Fruit fly (Drosophila melanogaster) whole organism, adult: ENCODE results near the gene CG13733.

Source experiments
- CG11617 ChIP-seq: fragments of 200-800 bp; sonication (Bioruptor generic); optimal IDR thresholded peaks from 2 replicates; lab custom pipeline; 2017; ENCODE audit warnings: mild to moderate bottlenecking, missing biosample characterization, missing genetic modification reagents, missing genetic modification characterization
- CG12768 ChIP-seq: fragments of 200-800 bp; sonication (Bioruptor generic); optimal IDR thresholded peaks from 2 replicates; lab custom pipeline; 2017; ENCODE audit warnings: missing biosample characterization, missing genetic modification characterization, mild to moderate bottlenecking, moderate library complexity, missing genetic modification reagents
- CG14711 ChIP-seq: fragments of 200-800 bp; sonication (Bioruptor generic); optimal IDR thresholded peaks from 2 replicates; lab custom pipeline; 2018; ENCODE audit warnings: missing biosample characterization, mild to moderate bottlenecking, missing genetic modification characterization, moderate library complexity
- CG1620 ChIP-seq: fragments of 200-800 bp; sonication (Bioruptor generic); optimal IDR thresholded peaks from 2 replicates; lab custom pipeline; 2016; ENCODE audit warnings: missing biosample characterization, missing genetic modification characterization
- CG33017 ChIP-seq: fragments of 200-800 bp; sonication (Bioruptor generic); optimal IDR thresholded peaks from 2 replicates; lab custom pipeline; 2018; ENCODE audit warnings: missing biosample characterization, mild to moderate bottlenecking, missing genetic modification characterization, moderate library complexity
- CG5204 ChIP-seq: fragments of 200-800 bp; sonication (Bioruptor generic); optimal IDR thresholded peaks from 2 replicates; lab custom pipeline; 2016; ENCODE audit warnings: missing biosample characterization, missing genetic modification characterization
- CG7045 ChIP-seq: fragments of 200-800 bp; sonication (Bioruptor generic); optimal IDR thresholded peaks from 2 replicates; lab custom pipeline; 2017; ENCODE audit warnings: missing biosample characterization, mild to moderate bottlenecking, missing genetic modification characterization
- CG7101 ChIP-seq: fragments of 200-800 bp; sonication (Bioruptor generic); optimal IDR thresholded peaks from 2 replicates; lab custom pipeline; 2018; ENCODE audit warnings: missing biosample characterization, mild to moderate bottlenecking, missing genetic modification characterization, moderate library complexity
- Clk ChIP-seq: fragments of 200-800 bp; sonication (Bioruptor generic); optimal IDR thresholded peaks from 2 replicates; lab custom pipeline; 2017; ENCODE audit warnings: missing biosample characterization, missing genetic modification characterization
- Crg-1 ChIP-seq: fragments of 200-800 bp; sonication (Bioruptor generic); optimal IDR thresholded peaks from 2 replicates; lab custom pipeline; 2016; ENCODE audit warnings: missing biosample characterization, missing genetic modification characterization
- Hr96 ChIP-seq: fragments of 200-800 bp; sonication (Bioruptor generic); optimal IDR thresholded peaks from 2 replicates; lab custom pipeline; 2016; ENCODE audit warnings: missing biosample characterization, missing genetic modification characterization
- Mnt ChIP-seq: fragments of 200-800 bp; sonication (Bioruptor generic); optimal IDR thresholded peaks from 2 replicates; lab custom pipeline; 2016; ENCODE audit warnings: missing biosample characterization, mild to moderate bottlenecking, missing genetic modification characterization
- bab1 ChIP-seq: fragments of 200-800 bp; sonication (Bioruptor generic); optimal IDR thresholded peaks from 3 replicates; lab custom pipeline; 2019; ENCODE audit warnings: missing biosample characterization, mild to moderate bottlenecking, missing genetic modification characterization, moderate library complexity
- cic ChIP-seq: fragments of 200-800 bp; sonication (Bioruptor generic); optimal IDR thresholded peaks from 2 replicates; lab custom pipeline; 2017; ENCODE audit warnings: missing biosample characterization, mild to moderate bottlenecking, missing genetic modification characterization, moderate library complexity
- cnc ChIP-seq, 2 experiments: fragments of >200 bp; optimal IDR thresholded peaks; 2 replicates each; lab custom pipeline; 2017
- kay ChIP-seq: fragments of 200-800 bp; sonication (Bioruptor generic); peaks from one replicate; lab custom pipeline; 2016; ENCODE audit warnings: missing biosample characterization, missing genetic modification characterization, borderline replicate concordance
- ovo ChIP-seq: fragments of 200-800 bp; sonication (Bioruptor generic); optimal IDR thresholded peaks from 2 replicates; lab custom pipeline; 2016; ENCODE audit warnings: missing biosample characterization, missing genetic modification characterization
- pad ChIP-seq: fragments of 200-800 bp; sonication (Bioruptor generic); optimal IDR thresholded peaks from 3 replicates; lab custom pipeline; 2017; ENCODE audit warnings: missing biosample characterization, missing genetic modification characterization, mild to moderate bottlenecking, moderate library complexity, missing genetic modification reagents
- tj ChIP-seq: fragments of 200-800 bp; sonication (Bioruptor generic); optimal IDR thresholded peaks from 3 replicates; lab custom pipeline; 2017; ENCODE audit warnings: missing biosample characterization, mild to moderate bottlenecking, missing genetic modification characterization, moderate library complexity
- toe ChIP-seq: fragments of 200-800 bp; sonication (Bioruptor generic); optimal IDR thresholded peaks from 2 replicates; lab custom pipeline; 2016; ENCODE audit warnings: missing biosample characterization, missing genetic modification characterization

The CG13733 gene

DNA sequence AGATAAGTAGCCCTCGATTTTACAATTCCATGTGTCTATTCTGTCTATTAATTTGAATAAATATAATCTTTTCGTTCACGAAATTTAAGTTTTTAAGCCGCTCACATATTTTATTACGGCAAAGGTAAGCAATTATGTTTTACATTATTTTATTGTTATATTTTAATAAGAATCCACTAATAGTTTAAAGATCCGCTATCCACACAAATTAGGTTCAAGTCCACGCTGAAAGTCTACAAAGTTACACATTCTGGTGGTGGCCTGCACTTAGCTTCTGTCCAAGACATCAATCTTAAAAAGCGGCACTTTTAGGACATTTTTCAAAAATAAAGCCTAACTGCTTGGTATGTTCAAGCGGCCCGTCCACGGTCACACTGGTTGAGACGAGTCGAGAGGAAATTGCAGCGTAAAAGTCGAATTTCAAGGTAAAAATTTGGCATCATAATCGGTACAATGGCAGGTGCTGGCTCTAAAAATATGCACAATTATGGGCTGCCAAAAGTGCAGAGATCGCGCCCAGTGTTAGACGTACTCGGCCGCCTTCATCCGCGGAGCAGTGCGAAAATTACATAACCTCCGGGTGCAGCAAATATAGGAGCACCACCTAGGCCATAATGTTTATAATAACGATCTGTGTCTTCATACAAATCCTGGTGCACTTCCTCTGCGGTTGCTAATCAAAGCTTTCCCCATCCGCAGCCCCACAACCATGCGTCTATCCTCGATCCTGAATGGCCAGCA lies 3.8 kb downstream of the CG13733 start, which contains the start of the genes UQCR-Q and CG46525:
UQCR-Q (plus strand) TSS at position 51 of the 741 bp plus-strand sequence.
CG46525 (plus strand) TSS at position 510 of the 741 bp plus-strand sequence.
- peak; percentile 3 for TF ChIP-seq CG14711 (tag; lab: Kevin White, UChicago)
- TF ChIP-seq tj (GFP tag; lab: Kevin White, UChicago): no peak
- TF ChIP-seq CG5204 (GFP tag; lab: Kevin White, UChicago): no peak
- peak; percentile 17 for TF ChIP-seq Mnt (GFP tag; lab: Kevin White, UChicago)
- TF ChIP-seq pad (GFP tag; lab: Kevin White, UChicago): no peak
- peak; percentile 53 for TF ChIP-seq bab1
- no peak for TF ChIP-seq cnc (optimal IDR thresholded peaks at IDR 0.05; lab: Kevin White, UChicago)

DNA sequence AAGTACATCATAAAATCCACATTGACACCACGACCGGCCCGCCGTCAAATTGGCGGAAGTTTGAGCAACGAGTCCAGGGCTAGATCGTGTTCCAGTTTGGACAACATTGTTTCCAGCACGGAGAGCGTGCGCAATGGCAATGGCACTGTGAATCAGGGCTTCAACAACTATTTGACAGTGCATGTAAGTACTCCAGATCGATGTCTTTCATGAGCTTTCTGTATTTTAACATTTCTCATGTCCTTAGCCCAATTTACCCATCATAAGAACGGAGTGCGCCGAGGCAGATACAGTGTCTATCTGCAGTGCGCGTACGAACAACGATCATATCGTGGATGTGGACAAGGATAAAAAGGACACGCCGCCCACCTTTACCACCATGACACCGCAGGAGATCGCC lies 4.8 kb downstream of the CG13733 start:
- no peak for TF ChIP-seq Mnt (GFP tag; lab: Kevin White, UChicago)
- TF ChIP-seq bab1: no peak
- no peak for TF ChIP-seq CG7045
- TF ChIP-seq ovo: no peak
- TF ChIP-seq pad (GFP tag; lab: Kevin White, UChicago): no peak
- no peak for TF ChIP-seq kay (GFP tag; lab: Kevin White, UChicago)
- TF ChIP-seq CG33017 (tag; lab: Kevin White, UChicago): no peak
- TF ChIP-seq CG1620 (GFP tag; lab: Kevin White, UChicago): no peak
- TF ChIP-seq CG14711 (tag; lab: Kevin White, UChicago): no peak
- no peak for TF ChIP-seq toe (GFP tag; lab: Kevin White, UChicago)

DNA sequence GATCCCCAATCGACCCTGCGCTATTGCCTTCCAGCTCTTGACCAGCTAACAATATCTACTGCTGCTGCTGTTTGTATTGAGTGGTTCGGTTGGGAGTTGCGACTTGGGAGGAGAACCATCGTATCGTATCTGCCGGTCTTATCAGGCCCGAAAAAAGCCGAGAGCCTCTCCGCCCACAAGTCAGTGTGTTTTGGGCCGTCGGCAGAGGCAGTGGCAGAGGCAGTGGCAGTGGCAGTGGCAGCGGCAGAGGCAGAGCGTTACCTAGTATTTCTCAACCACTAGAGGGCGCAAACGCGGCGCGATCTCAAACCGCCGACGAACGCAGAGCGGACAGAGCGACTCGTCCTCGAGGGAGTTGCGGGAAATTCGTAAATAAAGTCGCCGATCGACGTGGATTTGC lies 8.6 kb downstream of the CG13733 start, which contains the start of gene SecCl:
SecCl (plus strand) TSS at position 18 of the 400 bp plus-strand sequence.
- TF ChIP-seq cnc (optimal IDR thresholded peaks at IDR 0.05; lab: Kevin White, UChicago) (no peak), toe (GFP tag; lab: Kevin White, UChicago) (no peak), CG5204 (GFP tag; lab: Kevin White, UChicago) (no peak), CG12768 (GFP tag; lab: Kevin White, UChicago) (no peak), cic (no peak), pad (GFP tag; lab: Kevin White, UChicago) (no peak), CG7101 (tag; lab: Kevin White, UChicago) (no peak), Clk (GFP tag; lab: Kevin White, UChicago) (no peak), bab1 (no peak), CG33017 (tag; lab: Kevin White, UChicago) (no peak), Hr96 (GFP tag; lab: Kevin White, UChicago) (no peak), tj (GFP tag; lab: Kevin White, UChicago) (no peak)

DNA sequence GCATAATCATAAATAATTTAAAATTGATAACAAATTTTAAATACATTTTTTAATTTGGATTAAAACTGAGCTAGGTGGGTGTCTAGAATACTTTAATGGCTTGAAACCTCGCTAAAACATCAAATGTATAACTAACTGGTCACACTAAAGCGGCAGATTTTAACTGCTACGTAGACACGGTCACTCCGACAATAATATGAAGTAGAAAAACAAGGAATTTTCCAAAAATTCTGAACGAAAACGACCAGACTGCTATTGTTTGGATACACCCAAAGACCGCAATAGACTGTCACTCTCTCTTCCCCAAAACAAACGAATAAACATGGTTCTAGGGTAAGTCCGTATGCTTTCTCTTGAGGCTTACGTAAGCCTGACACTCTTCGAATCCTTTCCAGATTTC lies 12.9 kb downstream of the CG13733 start, which contains the start of gene QIL1:
QIL1 (plus strand) TSS at position 142 of the 400 bp plus-strand sequence.
- TF ChIP-seq bab1 (peak; percentile 35), CG7045 (no peak)

DNA sequence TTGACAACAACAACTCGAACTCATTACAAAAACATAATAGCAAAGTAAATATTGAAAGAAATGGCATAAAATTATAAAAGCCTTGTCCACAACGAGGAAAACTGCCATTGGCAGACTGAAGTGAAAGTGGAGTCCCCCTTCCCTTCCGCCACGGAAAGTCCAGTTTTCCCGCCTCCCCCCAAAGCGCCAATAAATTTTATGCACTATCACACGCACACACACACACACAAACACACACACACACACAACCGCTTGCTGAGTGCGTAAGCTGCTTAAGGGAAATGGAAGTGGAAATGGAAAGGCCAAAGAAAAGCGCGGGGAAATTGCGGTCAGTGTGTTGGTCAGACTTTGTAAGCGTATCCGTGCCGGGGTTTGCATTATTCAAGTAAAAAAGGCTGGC lies 16.3 kb downstream of the CG13733 start:
- TF ChIP-seq CG14711 (tag; lab: Kevin White, UChicago) (no peak), kay (GFP tag; lab: Kevin White, UChicago) (no peak), CG33017 (tag; lab: Kevin White, UChicago) (no peak), cnc (optimal IDR thresholded peaks at IDR 0.05; lab: Kevin White, UChicago) (no peak), cic (no peak), CG1620 (GFP tag; lab: Kevin White, UChicago) (no peak), Hr96 (GFP tag; lab: Kevin White, UChicago) (no peak), ovo (no peak), CG7045 (no peak), CG11617 (GFP tag; lab: Kevin White, UChicago) (no peak), tj (GFP tag; lab: Kevin White, UChicago) (no peak), bab1 (no peak), toe (GFP tag; lab: Kevin White, UChicago) (no peak), Crg-1 (GFP tag; lab: Kevin White, UChicago) (no peak), pad (GFP tag; lab: Kevin White, UChicago) (no peak), Mnt (GFP tag; lab: Kevin White, UChicago) (no peak), Clk (GFP tag; lab: Kevin White, UChicago) (no peak)

DNA sequence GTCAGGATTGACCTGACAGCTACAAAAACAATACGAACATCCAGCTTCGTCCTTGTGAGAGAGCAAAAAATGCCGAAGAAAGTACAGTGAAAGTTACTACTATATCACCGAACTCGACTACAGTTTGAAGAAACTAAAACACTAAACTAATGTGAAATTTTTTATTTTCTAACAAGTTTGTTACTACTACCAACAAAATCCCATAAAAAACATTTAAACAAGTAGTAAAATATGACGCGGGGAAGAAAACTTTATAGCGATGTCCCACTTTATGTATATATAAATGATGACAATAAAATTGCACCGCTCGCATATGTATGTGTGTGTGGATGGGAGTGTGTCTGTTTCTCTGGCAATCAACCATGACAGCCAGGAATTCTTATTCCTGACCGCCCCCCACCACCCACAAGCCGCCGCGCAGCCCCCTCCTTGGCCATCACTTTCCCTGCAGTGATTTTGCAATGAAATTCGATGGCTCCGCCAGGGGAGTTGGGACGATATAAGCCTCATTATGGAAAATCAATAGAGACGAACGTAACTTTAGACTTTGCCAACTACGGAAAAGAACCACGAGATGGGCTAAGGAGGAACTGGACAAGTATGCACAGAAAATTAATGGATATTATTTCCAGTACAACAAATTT lies 17.2 kb downstream of the CG13733 start:
- TF ChIP-seq toe (GFP tag; lab: Kevin White, UChicago) (no peak), Hr96 (GFP tag; lab: Kevin White, UChicago) (no peak), pad (GFP tag; lab: Kevin White, UChicago) (no peak), CG7101 (tag; lab: Kevin White, UChicago) (no peak), kay (GFP tag; lab: Kevin White, UChicago) (no peak), CG11617 (GFP tag; lab: Kevin White, UChicago) (no peak), CG1620 (GFP tag; lab: Kevin White, UChicago) (no peak), Crg-1 (GFP tag; lab: Kevin White, UChicago) (no peak), CG14711 (tag; lab: Kevin White, UChicago) (no peak), CG7045 (no peak), cnc (optimal IDR thresholded peaks at IDR 0.05; lab: Kevin White, UChicago) (no peak), CG33017 (tag; lab: Kevin White, UChicago) (no peak), tj (GFP tag; lab: Kevin White, UChicago) (no peak), CG5204 (GFP tag; lab: Kevin White, UChicago) (no peak), ovo (no peak), CG12768 (GFP tag; lab: Kevin White, UChicago) (no peak), bab1 (no peak), Mnt (GFP tag; lab: Kevin White, UChicago) (no peak), cic (no peak)
